Worm (Caenorhabditis elegans) whole organism, L1 larva: Measurements from ENCODE around the gene C30A5.10.
A peak's percentile ranks its signal among the peaks of the same experiment; 100 is the strongest.

Experiments
- C04F5.9 ChIP-seq: sonication (generic microtip); optimal IDR thresholded peaks from 2 replicates; lab custom pipeline; 2016; ENCODE audit warnings: missing genetic modification characterization, missing compliant biosample characterization
- C16A3.4 ChIP-seq: fragments of 150-350 bp; optimal IDR thresholded peaks from 2 replicates; lab custom pipeline; 2014; ENCODE audit warnings: missing biosample characterization, missing genetic modification characterization
- F16B12.6 ChIP-seq: fragments of 150-350 bp; optimal IDR thresholded peaks from 2 replicates; lab custom pipeline; 2014; ENCODE audit warnings: missing biosample characterization, missing genetic modification characterization
- ama-1 ChIP-seq: fragments of 150-350 bp; optimal IDR thresholded peaks from 2 replicates; lab custom pipeline; 2014
- blmp-1 ChIP-seq: fragments of 150-350 bp; optimal IDR thresholded peaks from 2 replicates; lab custom pipeline; 2014; ENCODE audit warnings: missing biosample characterization, missing genetic modification characterization
- ceh-90 ChIP-seq: sonication (generic microtip); optimal IDR thresholded peaks from 2 replicates; lab custom pipeline; 2016; ENCODE audit warnings: missing genetic modification characterization, missing compliant biosample characterization
- dpl-1 ChIP-seq, 3 experiments: fragments of 150-350 bp in 2 of 3; sonication (generic microtip) in 1 of 3; optimal IDR thresholded peaks; 2 replicates each; lab custom pipeline; 2014 to 2017; ENCODE audit warnings: missing biosample characterization in 3 of 3, missing genetic modification characterization in 3 of 3, missing genetic modification reagents in 3 of 3
- efl-1 ChIP-seq, 4 experiments: fragments of 150-350 bp; optimal IDR thresholded peaks in 3 of 4; peaks in 1 of 4; 1 replicate in 1 of 4; 2 replicates in 3 of 4; lab custom pipeline; 2014; ENCODE audit warnings: missing biosample characterization in 2 of 4, missing genetic modification characterization in 2 of 4, missing genetic modification reagents in 2 of 4
- egl-13 ChIP-seq: sonication (generic microtip); optimal IDR thresholded peaks from 2 replicates; lab custom pipeline; 2016; ENCODE audit warnings: missing genotype, missing genetic modification reagents, missing genetic modification characterization, missing compliant biosample characterization
- egl-27 ChIP-seq, 2 experiments: fragments of 150-350 bp in 1 of 2; sonication (generic microtip); optimal IDR thresholded peaks; 3 replicates each; lab custom pipeline; 2017 to 2018; ENCODE audit warnings: missing biosample characterization in 2 of 2, missing genetic modification characterization in 2 of 2, missing genetic modification reagents in 2 of 2
- elt-3 ChIP-seq, 6 experiments: fragments of 150-350 bp in 1 of 6; sonication (generic microtip); optimal IDR thresholded peaks; 2 replicates each; lab custom pipeline; 2017 to 2018; ENCODE audit warnings: missing biosample characterization in 6 of 6, missing genetic modification characterization in 6 of 6, inconsistent platforms in 1 of 6
- ets-5 ChIP-seq: fragments of 200-800 bp; sonication (Bioruptor generic); IDR thresholded peaks from 2 replicates; pipeline ENCODE4 v1.3.6; 2022; ENCODE audit warnings: missing genetic modification characterization, missing compliant biosample characterization
- fkh-4 ChIP-seq: sonication (generic microtip); optimal IDR thresholded peaks from 2 replicates; lab custom pipeline; 2016; ENCODE audit warnings: missing compliant biosample characterization, missing genetic modification characterization, borderline replicate concordance
- fkh-8 ChIP-seq: sonication (generic microtip); optimal IDR thresholded peaks from 2 replicates; lab custom pipeline; 2016; ENCODE audit warnings: mild to moderate bottlenecking, missing genetic modification characterization, missing compliant biosample characterization
- fos-1 ChIP-seq: fragments of 150-350 bp; optimal IDR thresholded peaks from 2 replicates; lab custom pipeline; 2014; ENCODE audit warnings: missing biosample characterization, missing genetic modification characterization
- hlh-17 ChIP-seq: fragments of 200-800 bp; sonication (Bioruptor generic); optimal IDR thresholded peaks from 2 replicates; lab custom pipeline; 2018; ENCODE audit warnings: missing genetic modification characterization, mild to moderate bottlenecking, missing compliant biosample characterization, moderate library complexity, borderline replicate concordance
- hpl-2 ChIP-seq: fragments of 150-350 bp; optimal IDR thresholded peaks from 2 replicates; lab custom pipeline; 2014; ENCODE audit warnings: missing biosample characterization, missing genetic modification reagents, missing genetic modification characterization
- irx-1 ChIP-seq: sonication (generic microtip); optimal IDR thresholded peaks from 2 replicates; lab custom pipeline; 2016; ENCODE audit warnings: missing genetic modification characterization, missing compliant biosample characterization
- isw-1 ChIP-seq: fragments of 200-800 bp; sonication (Bioruptor generic); IDR thresholded peaks from 2 replicates; pipeline ENCODE4 v1.3.6; 2022; ENCODE audit warnings: missing genetic modification characterization, missing compliant biosample characterization
- jun-1 ChIP-seq: fragments of 150-350 bp; optimal IDR thresholded peaks from 2 replicates; lab custom pipeline; 2014; ENCODE audit warnings: missing biosample characterization, missing genetic modification reagents, missing genetic modification characterization
- lin-13 ChIP-seq: fragments of 150-350 bp; optimal IDR thresholded peaks from 2 replicates; lab custom pipeline; 2014; ENCODE audit warnings: missing biosample characterization, missing genetic modification reagents, missing genetic modification characterization
- lin-14 ChIP-seq: fragments of 200-800 bp; sonication (Bioruptor generic); optimal IDR thresholded peaks from 2 replicates; lab custom pipeline; 2018; ENCODE audit warnings: mild to moderate bottlenecking, missing genetic modification characterization, moderate library complexity, missing compliant biosample characterization
- lsy-2 ChIP-seq, 2 experiments: fragments of 150-350 bp; optimal IDR thresholded peaks; 2 replicates each; lab custom pipeline; 2014; ENCODE audit warnings: missing biosample characterization in 2 of 2, missing genetic modification characterization in 2 of 2
- mab-9 ChIP-seq: fragments of 200-800 bp; sonication (Bioruptor generic); IDR thresholded peaks from 2 replicates; pipeline ENCODE4 v1.3.6; 2022; ENCODE audit warnings: missing genetic modification reagents, missing genetic modification characterization, missing compliant biosample characterization
- mdl-1 ChIP-seq, 2 experiments: fragments of 150-350 bp; optimal IDR thresholded peaks; 2 replicates each; lab custom pipeline; 2014 to 2017; ENCODE audit warnings: missing biosample characterization in 2 of 2, missing genetic modification characterization in 2 of 2, inconsistent platforms in 1 of 2
- mep-1 ChIP-seq: fragments of 150-350 bp; optimal IDR thresholded peaks from 2 replicates; lab custom pipeline; 2014; ENCODE audit warnings: missing biosample characterization, missing genetic modification characterization
- nhr-20 ChIP-seq: sonication (generic microtip); optimal IDR thresholded peaks from 2 replicates; lab custom pipeline; 2016; ENCODE audit warnings: mild to moderate bottlenecking, missing genetic modification characterization, missing compliant biosample characterization
- nhr-237 ChIP-seq: fragments of 150-350 bp; optimal IDR thresholded peaks from 2 replicates; lab custom pipeline; 2014; ENCODE audit warnings: missing biosample characterization, missing genetic modification characterization
- nhr-47 ChIP-seq: sonication (generic microtip); optimal IDR thresholded peaks from 2 replicates; lab custom pipeline; 2016; ENCODE audit warnings: mild to moderate bottlenecking, missing genetic modification characterization, moderate library complexity, missing compliant biosample characterization
- nhr-71 ChIP-seq: sonication (generic microtip); optimal IDR thresholded peaks from 2 replicates; lab custom pipeline; 2016; ENCODE audit warnings: mild to moderate bottlenecking, missing genetic modification characterization, moderate library complexity, missing compliant biosample characterization
- nhr-76 ChIP-seq: sonication (generic microtip); optimal IDR thresholded peaks from 2 replicates; lab custom pipeline; 2017; ENCODE audit warnings: missing biosample characterization, missing genetic modification characterization
- nhr-77 ChIP-seq: fragments of 150-350 bp; optimal IDR thresholded peaks from 2 replicates; lab custom pipeline; 2014; ENCODE audit warnings: missing biosample characterization, missing genetic modification characterization
- nhr-84 ChIP-seq: sonication (generic microtip); optimal IDR thresholded peaks from 2 replicates; lab custom pipeline; 2017; ENCODE audit warnings: missing biosample characterization, missing genetic modification characterization
- nhr-85 ChIP-seq: sonication (generic microtip); peaks from one replicate; lab custom pipeline; 2016; ENCODE audit warnings: missing genetic modification characterization, inconsistent platforms, missing compliant biosample characterization
- pag-3 ChIP-seq: sonication (generic microtip); optimal IDR thresholded peaks from 2 replicates; lab custom pipeline; 2017; ENCODE audit warnings: missing genetic modification characterization, mild to moderate bottlenecking, missing compliant biosample characterization, antibody characterized with exemption, borderline replicate concordance; ENCODE audit not compliant: insufficient read depth
- pax-3 ChIP-seq: fragments of 200-800 bp; sonication (Bioruptor generic); optimal IDR thresholded peaks from 2 replicates; lab custom pipeline; 2018; ENCODE audit warnings: mild to moderate bottlenecking, missing genetic modification characterization, moderate library complexity, missing compliant biosample characterization
- rnt-1 ChIP-seq: sonication (generic microtip); optimal IDR thresholded peaks from 2 replicates; lab custom pipeline; 2016; ENCODE audit warnings: mild to moderate bottlenecking, missing genetic modification characterization, moderate library complexity, missing compliant biosample characterization
- skn-1 ChIP-seq: fragments of 150-350 bp; optimal IDR thresholded peaks from 2 replicates; lab custom pipeline; 2014; ENCODE audit warnings: missing biosample characterization, missing genetic modification characterization
- snpc-4 ChIP-seq: fragments of 150-350 bp; optimal IDR thresholded peaks from 2 replicates; lab custom pipeline; 2014; ENCODE audit warnings: missing biosample characterization, missing genetic modification characterization
- snu-23 ChIP-seq: sonication (generic microtip); optimal IDR thresholded peaks from 2 replicates; lab custom pipeline; 2016; ENCODE audit warnings: missing genetic modification characterization, missing compliant biosample characterization
- sox-4 ChIP-seq: sonication (generic microtip); optimal IDR thresholded peaks from 2 replicates; lab custom pipeline; 2016; ENCODE audit warnings: missing genetic modification characterization, missing compliant biosample characterization
- sptf-1 ChIP-seq: fragments of 150-350 bp; optimal IDR thresholded peaks from 2 replicates; lab custom pipeline; 2014; ENCODE audit warnings: missing biosample characterization, missing genetic modification characterization
- sup-37 ChIP-seq: fragments of 200-800 bp; sonication (Bioruptor generic); optimal IDR thresholded peaks from 2 replicates; lab custom pipeline; 2018; ENCODE audit warnings: mild to moderate bottlenecking, missing genetic modification characterization, missing compliant biosample characterization
- tlp-1 ChIP-seq: fragments of 150-350 bp; optimal IDR thresholded peaks from 2 replicates; lab custom pipeline; 2014; ENCODE audit warnings: missing biosample characterization, missing genetic modification characterization
- unc-30 ChIP-seq: sonication (generic microtip); optimal IDR thresholded peaks from 2 replicates; lab custom pipeline; 2017; ENCODE audit warnings: missing biosample characterization, missing genetic modification characterization
- unc-86 ChIP-seq: sonication (generic microtip); optimal IDR thresholded peaks from 2 replicates; lab custom pipeline; 2016; ENCODE audit warnings: missing genetic modification characterization, missing compliant biosample characterization
- vab-15 ChIP-seq: sonication (generic microtip); optimal IDR thresholded peaks from 2 replicates; lab custom pipeline; 2017; ENCODE audit warnings: missing genotype, mild to moderate bottlenecking, missing genetic modification characterization, missing compliant biosample characterization
- ztf-4 ChIP-seq: fragments of 150-350 bp; optimal IDR thresholded peaks from 2 replicates; lab custom pipeline; 2014; ENCODE audit warnings: missing biosample characterization, missing genetic modification characterization

The C30A5.10 gene

DNA sequence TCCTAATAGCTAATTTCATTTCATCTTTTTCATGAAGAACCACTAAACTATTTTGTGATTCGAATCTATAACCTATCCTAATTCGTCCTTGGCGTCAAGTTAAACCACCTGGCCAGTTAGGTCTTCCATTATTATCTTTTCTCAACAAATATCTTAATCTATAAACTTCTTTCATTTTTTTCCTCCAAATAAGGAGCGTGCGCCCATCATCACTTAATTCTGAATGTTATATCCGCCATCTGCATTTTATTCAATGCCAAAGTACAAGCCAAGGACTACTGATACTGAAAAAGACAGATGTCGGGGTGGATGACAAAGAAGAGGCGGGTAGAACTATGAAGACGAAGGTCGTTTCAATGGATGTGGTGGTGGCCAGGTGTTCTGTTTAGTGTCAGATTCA, 19.2 kb upstream of the C30A5.10 start:
- TF ChIP-seq snu-23 (GFP tag; lab: Kevin White, UChicago) (peak; percentile 6), nhr-85 (tag; lab: Kevin White, UChicago) (peak; percentile 79), nhr-20 (tag; lab: Kevin White, UChicago) (no peak), lsy-2 (tag; optimal IDR thresholded peaks at IDR 0.05; lab: Kevin White, UChicago) (peak in 1 of 2 experiments; percentile 18), skn-1 (tag; lab: Kevin White, UChicago) (no peak), lin-14 (GFP tag; lab: Kevin White, UChicago) (peak; percentile 63), dpl-1 (GFP tag; optimal IDR thresholded peaks at IDR 0.05; lab: Kevin White, UChicago) (no peak), lin-13 (GFP tag; lab: Kevin White, UChicago) (peak; percentile 11), nhr-71 (tag; lab: Kevin White, UChicago) (peak; percentile 16), elt-3 (tag; optimal IDR thresholded peaks at IDR 0.05; lab: Kevin White, UChicago) (peak in 1 of 6 experiments; percentile 39), blmp-1 (tag; lab: Kevin White, UChicago) (peak; percentile 36), mep-1 (tag; lab: Kevin White, UChicago) (peak; percentile 56), efl-1 (optimal IDR thresholded peaks at IDR 0.05; lab: Kevin White, UChicago) (no peak), efl-1 (GFP tag; optimal IDR thresholded peaks at IDR 0.05 in 1 of 2; lab: Kevin White, UChicago) (peak in 1 of 2 experiments; percentile 0)

- TF ChIP-seq ztf-4 (tag; lab: Kevin White, UChicago): peak; percentile 60
- TF ChIP-seq nhr-71 (tag; lab: Kevin White, UChicago): peak; percentile 94
- TF ChIP-seq hpl-2 (GFP tag; lab: Kevin White, UChicago): no peak
- TF ChIP-seq ama-1 (lab: Kevin White, UChicago): no peak
- TF ChIP-seq dpl-1 (GFP tag; optimal IDR thresholded peaks at IDR 0.05; lab: Kevin White, UChicago): peak; percentile 52 to 57 (median 53)
- no peak for TF ChIP-seq mab-9 (GFP tag; lab: Robert Waterston, UW)
- peak; percentile 82 for TF ChIP-seq C16A3.4 (tag; lab: Kevin White, UChicago)
- TF ChIP-seq sptf-1 (tag; lab: Kevin White, UChicago): no peak
- TF ChIP-seq sup-37: no peak
- TF ChIP-seq isw-1: peak; percentile 48
- no peak for TF ChIP-seq egl-27 (tag; optimal IDR thresholded peaks at IDR 0.05; lab: Kevin White, UChicago)
- TF ChIP-seq jun-1: peak; percentile 47
- no peak for TF ChIP-seq ceh-90
- peak; percentile 43 for TF ChIP-seq fos-1 (tag; lab: Kevin White, UChicago)
- no peak for TF ChIP-seq C04F5.9 (tag; lab: Kevin White, UChicago)
- no peak for TF ChIP-seq nhr-84
- peak; percentile 99 for TF ChIP-seq lin-14 (GFP tag; lab: Kevin White, UChicago)
- TF ChIP-seq nhr-77 (tag; lab: Kevin White, UChicago): peak; percentile 71
- TF ChIP-seq elt-3 (tag; optimal IDR thresholded peaks at IDR 0.05; lab: Kevin White, UChicago): peak in 2 of 6 experiments; percentile 14 to 61
- TF ChIP-seq snu-23 (GFP tag; lab: Kevin White, UChicago): peak; percentile 87
- TF ChIP-seq lin-13 (GFP tag; lab: Kevin White, UChicago): peak; percentile 65
- no peak for TF ChIP-seq nhr-76
- TF ChIP-seq nhr-47 (tag; lab: Kevin White, UChicago): peak; percentile 85
- peak; percentile 6 for TF ChIP-seq snpc-4 (tag; lab: Kevin White, UChicago)
- TF ChIP-seq mdl-1 (tag; optimal IDR thresholded peaks at IDR 0.05; lab: Kevin White, UChicago): peak in 1 of 2 experiments; percentile 93
- TF ChIP-seq nhr-237 (tag; lab: Kevin White, UChicago): no peak
- peak; percentile 82 for TF ChIP-seq rnt-1
- peak; percentile 64 for TF ChIP-seq pax-3 (tag; lab: Kevin White, UChicago)
- peak; percentile 68 to 70 for TF ChIP-seq efl-1 (optimal IDR thresholded peaks at IDR 0.05; lab: Kevin White, UChicago)
- peak; percentile 48 to 97 for TF ChIP-seq efl-1 (GFP tag; optimal IDR thresholded peaks at IDR 0.05 in 1 of 2; lab: Kevin White, UChicago)
- peak; percentile 75 to 88 for TF ChIP-seq lsy-2 (tag; optimal IDR thresholded peaks at IDR 0.05; lab: Kevin White, UChicago)
- TF ChIP-seq tlp-1 (tag; lab: Kevin White, UChicago): no peak
- peak; percentile 50 for TF ChIP-seq F16B12.6
- peak; percentile 96 for TF ChIP-seq unc-86 (tag; lab: Kevin White, UChicago)
- peak; percentile 96 for TF ChIP-seq fkh-8 (tag; lab: Kevin White, UChicago)
- no peak for TF ChIP-seq ets-5 (GFP tag; lab: Robert Waterston, UW)
- peak; percentile 73 for TF ChIP-seq sox-4 (tag; lab: Kevin White, UChicago)
- TF ChIP-seq hlh-17 (GFP tag; lab: Kevin White, UChicago): no peak
- no peak for TF ChIP-seq nhr-85 (tag; lab: Kevin White, UChicago)
- peak; percentile 88 for TF ChIP-seq nhr-20 (tag; lab: Kevin White, UChicago)
- no peak for TF ChIP-seq unc-30 (tag; lab: Kevin White, UChicago)
- peak; percentile 29 for TF ChIP-seq irx-1 (tag; lab: Kevin White, UChicago)
- peak; percentile 76 for TF ChIP-seq egl-13 (tag; lab: Kevin White, UChicago)
- TF ChIP-seq fkh-4 (tag; lab: Kevin White, UChicago): no peak
- no peak for TF ChIP-seq vab-15
- no peak for TF ChIP-seq pag-3
- TF ChIP-seq blmp-1 (tag; lab: Kevin White, UChicago): peak; percentile 55
- TF ChIP-seq mep-1 (tag; lab: Kevin White, UChicago): peak; percentile 51
Measured at ce11 chrIII:8227511-8227910, 17.8 kb upstream of the C30A5.10 start, which contains the start of gene fbxl-1. Gene fbxl-1 (plus strand): TSS chrIII:8227830.
